Worm (Caenorhabditis elegans) whole organism, young adult: Measurements from ENCODE around the gene C15F1.2.

Experiments used
- C17E4.6 ChIP-seq: fragments of 200-800 bp; sonication (Bioruptor generic); IDR thresholded peaks from 2 replicates; pipeline ENCODE4 v1.3.6; 2022; ENCODE audit warnings: missing genetic modification reagents, missing genetic modification characterization, missing compliant biosample characterization
- F37B4.10 ChIP-seq: fragments of 200-800 bp; sonication (Bioruptor generic); IDR thresholded peaks from 2 replicates; pipeline ENCODE4 v1.3.6; 2022; ENCODE audit warnings: missing genetic modification characterization, missing compliant biosample characterization
- F55B11.4 ChIP-seq: sonication (generic microtip); optimal IDR thresholded peaks from 2 replicates; lab custom pipeline; 2016; ENCODE audit warnings: missing compliant biosample characterization, missing genetic modification characterization, borderline replicate concordance; ENCODE audit not compliant: insufficient read depth
- F57A8.1 ChIP-seq: fragments of 200-800 bp; sonication (Bioruptor generic); optimal IDR thresholded peaks from 2 replicates; lab custom pipeline; 2018; ENCODE audit warnings: mild to moderate bottlenecking, missing genetic modification characterization, moderate library complexity, missing compliant biosample characterization
- attf-5 ChIP-seq: fragments of 200-800 bp; sonication (Bioruptor generic); optimal IDR thresholded peaks from 2 replicates; lab custom pipeline; 2018; ENCODE audit warnings: mild to moderate bottlenecking, missing genetic modification characterization, missing compliant biosample characterization
- let-526 ChIP-seq: fragments of 200-800 bp; sonication (Bioruptor generic); IDR thresholded peaks from 2 replicates; pipeline ENCODE4 v1.3.6; 2022; ENCODE audit warnings: missing genetic modification reagents, missing genetic modification characterization, missing compliant biosample characterization
- sptf-2 ChIP-seq: fragments of 200-800 bp; sonication (Bioruptor generic); optimal IDR thresholded peaks from 2 replicates; lab custom pipeline; 2018; ENCODE audit warnings: mild to moderate bottlenecking, missing genetic modification characterization, missing compliant biosample characterization
- unc-130 ChIP-seq: sonication (generic microtip); optimal IDR thresholded peaks from 2 replicates; lab custom pipeline; 2016; ENCODE audit warnings: missing genetic modification reagents, missing genetic modification characterization, missing compliant biosample characterization

DNA sequence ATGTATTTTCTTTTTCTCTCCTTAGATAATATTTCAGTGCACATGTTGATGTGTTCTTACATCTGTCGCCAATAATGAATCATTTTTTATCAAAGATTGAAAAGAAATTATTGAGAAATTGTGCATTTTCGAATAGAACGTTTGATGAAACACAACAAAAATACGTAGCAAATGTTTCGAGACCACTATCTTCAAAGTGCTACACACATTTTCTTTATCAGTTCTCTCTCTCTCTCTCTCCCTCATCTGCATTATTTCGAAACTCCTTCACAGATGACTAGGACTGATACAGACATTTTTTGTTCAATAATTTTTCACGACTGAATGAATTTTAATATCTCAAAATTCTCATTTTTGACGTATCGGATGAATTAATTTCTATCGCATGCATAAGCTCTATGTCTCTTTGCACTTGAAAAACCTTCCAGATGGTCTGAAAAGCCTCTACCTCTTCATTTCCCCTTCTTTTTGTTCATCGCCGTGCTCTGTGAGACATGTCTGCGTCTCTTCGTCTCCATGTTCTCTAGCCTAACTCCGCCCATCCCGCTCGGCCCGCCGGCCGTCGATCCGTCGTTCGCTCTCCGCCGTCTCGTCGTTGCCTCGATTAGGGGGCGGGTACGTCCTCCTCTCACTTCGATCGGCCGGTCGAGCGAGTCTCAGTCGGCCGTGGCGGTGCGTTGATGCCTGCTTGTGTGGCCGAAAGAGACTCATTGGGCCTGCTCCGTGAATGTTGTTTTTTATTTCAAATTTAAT lies 36.3 kb upstream of the C15F1.2 start:
- TF ChIP-seq attf-5 (GFP tag; lab: Kevin White, UChicago): no peak
- no peak for TF ChIP-seq C17E4.6 (GFP tag; lab: Robert Waterston, UW)
- no peak for TF ChIP-seq unc-130
- no peak for TF ChIP-seq F55B11.4 (tag; lab: Kevin White, UChicago)
- no peak for TF ChIP-seq F57A8.1
- TF ChIP-seq sptf-2: no peak
- no peak for TF ChIP-seq F37B4.10
- no peak for TF ChIP-seq let-526 (GFP tag; lab: Robert Waterston, UW)
